Fruit fly (Drosophila melanogaster) S2 (cell line): ENCODE data around the gene CG31697.

ENCODE experiments used
- CG8478 ChIP-seq: fragments of >200 bp; optimal IDR thresholded peaks from 2 replicates; lab custom pipeline; 2018
- CTCF ChIP-seq, 2 experiments: fragments of >200 bp; optimal IDR thresholded peaks; 2 replicates each; lab custom pipeline; 2018

DNA sequence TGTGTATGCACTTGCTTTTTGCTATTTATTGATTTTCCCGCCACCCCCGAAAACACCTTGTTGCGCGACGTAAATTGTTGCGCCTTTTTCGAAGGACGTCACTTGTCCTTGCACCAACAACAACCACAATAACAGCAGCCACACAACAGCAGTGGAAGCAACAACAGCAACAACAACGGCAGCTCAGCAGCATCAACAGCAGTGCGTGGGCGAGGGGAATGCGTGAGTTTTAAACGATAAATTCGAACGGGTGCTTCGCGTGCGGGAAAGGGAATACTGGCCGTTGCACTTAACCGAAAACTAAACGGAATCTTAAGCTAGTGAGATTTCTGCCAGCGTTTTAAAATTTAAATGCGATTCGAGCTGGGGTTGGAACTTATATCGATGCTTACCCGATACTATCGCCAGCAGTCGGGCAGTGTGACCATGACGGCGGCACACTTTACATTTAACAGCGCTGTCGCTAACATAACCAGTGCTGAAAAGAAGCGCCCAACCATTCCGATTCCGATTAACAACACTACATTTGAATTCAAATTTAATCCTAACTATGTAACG is 26.8 kb upstream of the CG31697 start, which contains the start of gene cyst:
- peak in 1 of 2 experiments; percentile 27 for TF ChIP-seq CTCF (optimal IDR thresholded peaks at IDR 0.05; lab: Kevin White, UChicago)
- no peak for TF ChIP-seq CG8478
